Worm (Caenorhabditis elegans) whole organism, early embryonic: ENCODE results near the gene siah-1.

ENCODE experiments used
- B0310.2 ChIP-seq: sonication (generic microtip); optimal IDR thresholded peaks from 2 replicates; lab custom pipeline; 2016; ENCODE audit warnings: mild to moderate bottlenecking, missing genetic modification characterization, missing compliant biosample characterization
- F13C5.2 ChIP-seq: sonication (generic microtip); optimal IDR thresholded peaks from 2 replicates; lab custom pipeline; 2017; ENCODE audit warnings: mild to moderate bottlenecking, missing genetic modification characterization, inconsistent platforms, missing compliant biosample characterization
- aly-1 ChIP-seq: sonication (generic microtip); optimal IDR thresholded peaks from 2 replicates; lab custom pipeline; 2016; ENCODE audit warnings: missing genetic modification characterization, missing compliant biosample characterization
- ama-1 ChIP-seq: fragments of 150-350 bp; optimal IDR thresholded peaks from 2 replicates; lab custom pipeline; 2014
- ceh-36 ChIP-seq: sonication (generic microtip); optimal IDR thresholded peaks from 2 replicates; lab custom pipeline; 2016; ENCODE audit warnings: missing genetic modification characterization, inconsistent platforms, missing compliant biosample characterization
- ets-7 ChIP-seq: sonication (generic microtip); optimal IDR thresholded peaks from 2 replicates; lab custom pipeline; 2016; ENCODE audit warnings: missing genotype, missing genetic modification characterization, missing compliant biosample characterization
- flt-1 ChIP-seq: fragments of 200-800 bp; sonication (Bioruptor generic); IDR thresholded peaks from 2 replicates; pipeline ENCODE4 v1.3.6; 2022; ENCODE audit warnings: missing genetic modification characterization, missing compliant biosample characterization
- hmbx-1 ChIP-seq: sonication (generic microtip); optimal IDR thresholded peaks from 2 replicates; lab custom pipeline; 2016; ENCODE audit warnings: mild to moderate bottlenecking, missing genetic modification characterization, missing compliant biosample characterization
- hnd-1 ChIP-seq: sonication (generic microtip); optimal IDR thresholded peaks from 2 replicates; lab custom pipeline; 2016; ENCODE audit warnings: missing genetic modification characterization, missing compliant biosample characterization
- scrt-1 ChIP-seq: fragments of 200-800 bp; sonication (Bioruptor generic); IDR thresholded peaks from 2 replicates; pipeline ENCODE4 v1.3.6; 2022; ENCODE audit warnings: missing genetic modification characterization, missing compliant biosample characterization
- tbx-11 ChIP-seq: fragments of 200-800 bp; sonication (Bioruptor generic); IDR thresholded peaks from 2 replicates; pipeline ENCODE4 v1.3.6; 2022; ENCODE audit warnings: missing genetic modification characterization, missing compliant biosample characterization
- tbx-37 ChIP-seq: fragments of 200-800 bp; sonication (Bioruptor generic); conservative IDR thresholded peaks from 2 replicates; pipeline ENCODE4 v1.3.6; 2022; ENCODE audit warnings: missing genetic modification reagents, missing genetic modification characterization, missing compliant biosample characterization
- tra-4 ChIP-seq: sonication (generic microtip); optimal IDR thresholded peaks from 2 replicates; lab custom pipeline; 2017; ENCODE audit warnings: missing genetic modification characterization, missing compliant biosample characterization

- TF ChIP-seq ets-7 (tag; lab: Kevin White, UChicago): no peak
- no peak for TF ChIP-seq tbx-11
- no peak for TF ChIP-seq ama-1 (lab: Kevin White, UChicago)
- no peak for TF ChIP-seq tra-4 (tag; lab: Kevin White, UChicago)
- TF ChIP-seq flt-1 (GFP tag; lab: Robert Waterston, UW): no peak
- TF ChIP-seq scrt-1 (GFP tag; lab: Robert Waterston, UW): no peak
- TF ChIP-seq tbx-37: no peak
- TF ChIP-seq F13C5.2 (tag; lab: Kevin White, UChicago): no peak
- TF ChIP-seq ceh-36: no peak
- TF ChIP-seq B0310.2 (tag; lab: Kevin White, UChicago): no peak
- no peak for TF ChIP-seq hnd-1
- no peak for TF ChIP-seq aly-1 (tag; lab: Kevin White, UChicago)
- no peak for TF ChIP-seq hmbx-1 (tag; lab: Kevin White, UChicago)
Measured at ce11 chrIV:3781539-3781938, 37.7 kb downstream of the siah-1 start.
